Worm (Caenorhabditis elegans) whole organism, L3 larva: Measurements from ENCODE around the gene D1025.10.
A peak's percentile ranks its signal among the peaks of the same experiment; 100 is the strongest.

Experiments used
- aly-2 ChIP-seq: fragments of 150-350 bp; optimal IDR thresholded peaks from 2 replicates; lab custom pipeline; 2014; ENCODE audit warnings: missing biosample characterization, missing genetic modification characterization
- ama-1 ChIP-seq: fragments of 150-350 bp; optimal IDR thresholded peaks from 2 replicates; lab custom pipeline; 2018
- ceh-9 ChIP-seq: sonication (generic microtip); optimal IDR thresholded peaks from 2 replicates; lab custom pipeline; 2018; ENCODE audit warnings: missing biosample characterization, missing genetic modification characterization
- elt-1 ChIP-seq: fragments of 150-350 bp; optimal IDR thresholded peaks from 2 replicates; lab custom pipeline; 2014; ENCODE audit warnings: missing biosample characterization, missing genetic modification characterization
- fkh-10 ChIP-seq: sonication (generic microtip); optimal IDR thresholded peaks from 2 replicates; lab custom pipeline; 2017; ENCODE audit warnings: missing biosample characterization, missing genetic modification reagents, missing genetic modification characterization
- lin-39 ChIP-seq: fragments of 150-350 bp; optimal IDR thresholded peaks from 2 replicates; lab custom pipeline; 2018; ENCODE audit warnings: missing biosample characterization, missing genetic modification reagents, missing genetic modification characterization
- mdl-1 ChIP-seq: fragments of 150-350 bp; optimal IDR thresholded peaks from 2 replicates; lab custom pipeline; 2014; ENCODE audit warnings: missing biosample characterization, missing genetic modification characterization
- nhr-11 ChIP-seq: fragments of 150-350 bp; optimal IDR thresholded peaks from 2 replicates; lab custom pipeline; 2014; ENCODE audit warnings: missing biosample characterization, missing genetic modification characterization
- nhr-12 ChIP-seq: fragments of 150-350 bp; optimal IDR thresholded peaks from 2 replicates; lab custom pipeline; 2014; ENCODE audit warnings: missing biosample characterization, missing genetic modification characterization
- nhr-237 ChIP-seq: fragments of 150-350 bp; optimal IDR thresholded peaks from 2 replicates; lab custom pipeline; 2014; ENCODE audit warnings: missing biosample characterization, missing genetic modification characterization
- nhr-25 ChIP-seq: sonication (generic microtip); optimal IDR thresholded peaks from 2 replicates; lab custom pipeline; 2017; ENCODE audit warnings: missing biosample characterization, missing genetic modification characterization
- nhr-76 ChIP-seq: fragments of 150-350 bp; sonication (generic microtip); optimal IDR thresholded peaks from 5 replicates; lab custom pipeline; 2014; ENCODE audit warnings: missing biosample characterization, missing genetic modification characterization
- ztf-11 ChIP-seq: fragments of 150-350 bp; optimal IDR thresholded peaks from 2 replicates; lab custom pipeline; 2014; ENCODE audit warnings: missing biosample characterization, missing genetic modification characterization

DNA sequence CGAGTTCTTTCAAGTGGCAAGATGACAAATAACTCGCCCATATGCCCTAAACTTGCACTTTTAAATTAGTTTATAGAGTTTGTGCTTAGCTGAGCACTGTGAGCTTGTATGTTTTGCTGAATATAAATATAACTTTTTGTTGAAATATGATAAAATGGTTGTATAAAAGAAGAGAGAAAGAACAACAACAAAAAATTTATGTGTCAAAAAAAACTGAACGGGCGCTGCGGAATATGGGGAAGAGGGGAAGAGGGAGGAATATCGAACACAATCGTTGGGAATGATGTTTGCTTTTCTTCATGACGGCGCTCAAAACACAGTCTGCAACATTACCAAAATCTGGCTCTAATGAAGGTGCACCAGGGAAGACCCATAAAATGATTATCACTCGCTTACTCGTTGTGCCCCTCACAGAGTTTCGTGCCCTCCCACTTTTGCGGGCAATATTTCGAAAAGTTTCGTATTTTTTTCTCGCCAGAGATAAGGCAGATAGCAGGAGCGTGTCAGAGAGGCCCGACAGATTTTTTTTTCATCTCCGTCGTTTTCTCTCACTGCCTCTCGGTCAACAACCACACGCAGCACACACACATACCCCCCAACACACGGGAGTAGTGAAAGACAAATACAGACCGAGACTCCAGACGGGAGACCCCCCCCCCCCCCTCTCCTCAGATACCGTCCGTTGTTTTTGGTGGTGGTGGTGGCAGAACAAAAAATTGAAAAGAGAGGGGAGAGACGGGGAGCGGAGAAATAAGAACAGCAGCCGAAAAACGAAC lies 10.9 kb upstream of the D1025.10 start:
- TF ChIP-seq ama-1 (lab: Kevin White, UChicago) = no peak
- no peak for TF ChIP-seq aly-2 (tag; lab: Kevin White, UChicago)
- TF ChIP-seq nhr-12 (tag; lab: Kevin White, UChicago) = no peak
- no peak for TF ChIP-seq nhr-237
- no peak for TF ChIP-seq elt-1 (tag; lab: Kevin White, UChicago)
- TF ChIP-seq nhr-76 (tag; lab: Kevin White, UChicago) = no peak
- peak; percentile 30 for TF ChIP-seq mdl-1 (tag; lab: Kevin White, UChicago)
- TF ChIP-seq ceh-9 = no peak
- no peak for TF ChIP-seq nhr-25
- TF ChIP-seq nhr-11 (tag; lab: Kevin White, UChicago) = no peak
- no peak for TF ChIP-seq fkh-10 (GFP tag; lab: Kevin White, UChicago)
- no peak for TF ChIP-seq lin-39 (tag; lab: Kevin White, UChicago)
- TF ChIP-seq ztf-11 = no peak
